Worm (Caenorhabditis elegans) whole organism, L1 larva: Measurements from ENCODE around the gene ddx-15.

Experiments used
- Y116A8C.19 ChIP-seq: sonication (generic microtip); optimal IDR thresholded peaks from 2 replicates; lab custom pipeline; 2016; ENCODE audit warnings: missing compliant biosample characterization, missing genetic modification characterization, borderline replicate concordance
- egl-27 ChIP-seq, 2 experiments: fragments of 150-350 bp in 1 of 2; sonication (generic microtip); optimal IDR thresholded peaks; 3 replicates each; lab custom pipeline; 2017 to 2018; ENCODE audit warnings: missing biosample characterization in 2 of 2, missing genetic modification characterization in 2 of 2, missing genetic modification reagents in 2 of 2
- hpl-2 ChIP-seq: fragments of 150-350 bp; optimal IDR thresholded peaks from 2 replicates; lab custom pipeline; 2014; ENCODE audit warnings: missing biosample characterization, missing genetic modification reagents, missing genetic modification characterization
- pqm-1 ChIP-seq: sonication (generic microtip); optimal IDR thresholded peaks from 3 replicates; lab custom pipeline; 2017; ENCODE audit warnings: missing biosample characterization, missing genetic modification characterization
- sptf-1 ChIP-seq: fragments of 150-350 bp; optimal IDR thresholded peaks from 2 replicates; lab custom pipeline; 2014; ENCODE audit warnings: missing biosample characterization, missing genetic modification characterization

- TF ChIP-seq Y116A8C.19 (tag; lab: Kevin White, UChicago) = no peak
- no peak for TF ChIP-seq egl-27 (tag; optimal IDR thresholded peaks at IDR 0.05; lab: Kevin White, UChicago)
- TF ChIP-seq pqm-1 = no peak
- TF ChIP-seq sptf-1 (tag; lab: Kevin White, UChicago) = no peak
- TF ChIP-seq hpl-2 (GFP tag; lab: Kevin White, UChicago) = no peak
Observed at ce11 chrIII:5630350-5630749, 38.8 kb upstream of the ddx-15 start.
